Fruit fly (Drosophila melanogaster): ENCODE measurements around the gene Abd-B.
A peak's percentile ranks its signal among the peaks of the same experiment; 100 is the strongest.

Abd-B gene

DNA sequence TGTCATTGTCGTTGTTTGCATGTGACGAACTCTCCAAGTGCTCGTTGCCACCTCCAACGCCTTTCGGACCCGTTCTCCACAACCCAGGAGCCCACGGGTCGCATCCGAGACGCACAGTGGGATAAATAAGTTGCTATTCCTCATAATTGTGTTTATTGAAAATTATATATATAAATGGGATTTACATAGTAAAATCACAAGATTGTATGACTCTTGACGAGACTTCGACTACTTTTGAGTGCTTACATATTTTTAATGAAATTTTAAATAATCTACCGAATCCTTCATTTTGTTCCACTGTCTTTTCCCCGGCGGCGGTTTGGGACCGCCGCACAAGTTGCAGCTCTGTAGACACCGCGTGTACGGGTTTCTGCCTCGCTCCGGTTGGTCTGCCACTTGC lies 64.2 kb downstream of the Abd-B start (continued):
- TF ChIP-seq wdn (GFP tag; IDR thresholded peaks at IDR 0.05) (no peak), Lhr (GFP tag; optimal IDR thresholded peaks at IDR 0.05) (peak; percentile 21), Bteb2 (GFP tag; optimal IDR thresholded peaks at IDR 0.05) (no peak), danr (GFP tag; IDR thresholded peaks at IDR 0.05) (no peak), CG6272 (GFP tag; IDR thresholded peaks at IDR 0.05) (no peak), CG12219 (GFP tag; optimal IDR thresholded peaks at IDR 0.05) (no peak), sna (GFP tag; IDR thresholded peaks at IDR 0.05; ENCODE audit: partially characterized antibody) (no peak), CG31365 (tag; optimal IDR thresholded peaks at IDR 0.05) (no peak), Trl (optimal IDR thresholded peaks at IDR 0.05) (no peak), Trl (GFP tag; optimal IDR thresholded peaks at IDR 0.05) (no peak), crp (GFP tag; optimal IDR thresholded peaks at IDR 0.05) (no peak), CG12942 (GFP tag; optimal IDR thresholded peaks at IDR 0.05) (no peak), CG1602 (GFP tag; optimal IDR thresholded peaks at IDR 0.05) (peak; percentile 36), CG10543 (GFP tag; optimal IDR thresholded peaks at IDR 0.05) (no peak), dm (GFP tag; optimal IDR thresholded peaks at IDR 0.05) (no peak), Dek (tag; optimal IDR thresholded peaks at IDR 0.05) (no peak), pros (GFP tag; optimal IDR thresholded peaks at IDR 0.05) (no peak), sisA (GFP tag; IDR thresholded peaks at IDR 0.05) (peak; percentile 25; the same call in 1 of the 2 replicates), D19B (GFP tag; optimal IDR thresholded peaks at IDR 0.05) (no peak), Drgx (GFP tag; IDR thresholded peaks at IDR 0.05) (no peak), YL-1 (GFP tag; optimal IDR thresholded peaks at IDR 0.05) (no peak), CrebB (tag; optimal IDR thresholded peaks at IDR 0.05) (no peak), nerfin-2 (GFP tag; IDR thresholded peaks at IDR 0.05; ENCODE audit: partially characterized antibody) (no peak), CG10654 (GFP tag; optimal IDR thresholded peaks at IDR 0.05) (no peak), Oaz (GFP tag; IDR thresholded peaks at IDR 0.05) (no peak), Hmx (GFP tag; optimal IDR thresholded peaks at IDR 0.05) (no peak), CG14441 (GFP tag; IDR thresholded peaks at IDR 0.05) (no peak), usp (GFP tag; optimal IDR thresholded peaks at IDR 0.05) (no peak), Sry-δ (GFP tag; optimal IDR thresholded peaks at IDR 0.05) (no peak), az2 (GFP tag; optimal IDR thresholded peaks at IDR 0.05) (peak; percentile 19), phol (tag; optimal IDR thresholded peaks at IDR 0.05) (peak; percentile 41), CG11093 (GFP tag; IDR thresholded peaks at IDR 0.05) (no peak), CG32532 (GFP tag; IDR thresholded peaks at IDR 0.05) (no peak), Tbp (GFP tag; optimal IDR thresholded peaks at IDR 0.05) (no peak), NFAT (GFP tag; IDR thresholded peaks at IDR 0.05) (no peak), NK7.1 (GFP tag; optimal IDR thresholded peaks at IDR 0.05) (no peak), E2f2 (GFP tag; IDR thresholded peaks at IDR 0.05) (no peak), Med (GFP tag) (no peak), pfk (GFP tag; optimal IDR thresholded peaks at IDR 0.05) (no peak), CG8290 (GFP tag; optimal IDR thresholded peaks at IDR 0.05) (no peak), CG8290 (tag; optimal IDR thresholded peaks at IDR 0.05) (no peak), CG9797 (GFP tag; optimal IDR thresholded peaks at IDR 0.05) (no peak), cg (GFP tag; optimal IDR thresholded peaks at IDR 0.05) (no peak), Atf-2 (GFP tag; optimal IDR thresholded peaks at IDR 0.05) (no peak), ro (GFP tag; IDR thresholded peaks at IDR 0.05) (no peak), Asciz (GFP tag; optimal IDR thresholded peaks at IDR 0.05) (no peak), stc (GFP tag; IDR thresholded peaks at IDR 0.05) (no peak), CkIIα-i1 (GFP tag; IDR thresholded peaks at IDR 0.05) (no peak), Poxn (GFP tag; IDR thresholded peaks at IDR 0.05) (no peak), CG2678 (tag; optimal IDR thresholded peaks at IDR 0.05) (peak; percentile 43), CG9876 (GFP tag; optimal IDR thresholded peaks at IDR 0.05) (no peak), chn (GFP tag; optimal IDR thresholded peaks at IDR 0.05) (no peak), H2.0 (GFP tag; IDR thresholded peaks at IDR 0.05) (0 out of 2 replicates have a peak, but pooled peaks have one; percentile 33), CG13287 (GFP tag; IDR thresholded peaks at IDR 0.05; ENCODE audit: partially characterized antibody) (no peak)

Measured in whole organism, embryonic.